Worm (Caenorhabditis elegans) whole organism, L4 larva: Measurements from ENCODE around the gene acs-14.
A peak's percentile ranks its signal among the peaks of the same experiment; 100 is the strongest.

Source experiments
- R02D3.7 ChIP-seq: fragments of 150-350 bp; sonication (generic microtip); optimal IDR thresholded peaks from 3 replicates; lab custom pipeline; 2014; ENCODE audit warnings: missing biosample characterization, missing genetic modification characterization
- dmd-9 ChIP-seq: fragments of 200-800 bp; sonication (Bioruptor generic); IDR thresholded peaks from 2 replicates; pipeline ENCODE4 v1.3.6; 2022; ENCODE audit warnings: missing genetic modification reagents, missing genetic modification characterization, missing compliant biosample characterization
- mdl-1 ChIP-seq, 2 experiments: fragments of 150-350 bp in 1 of 2; sonication (generic microtip) in 1 of 2; optimal IDR thresholded peaks; 2 replicates each; lab custom pipeline; 2014 to 2017; ENCODE audit warnings: missing biosample characterization in 2 of 2, missing genetic modification characterization in 2 of 2
- nhr-237 ChIP-seq: sonication (generic microtip); optimal IDR thresholded peaks from 2 replicates; lab custom pipeline; 2017; ENCODE audit warnings: missing biosample characterization, missing genetic modification characterization
- pha-4 ChIP-seq, 2 experiments: fragments of 150-350 bp in 1 of 2; fragments of 200-800 bp in 1 of 2; sonication (Bioruptor generic) in 1 of 2; IDR thresholded peaks in 1 of 2; optimal IDR thresholded peaks in 1 of 2; 2 replicates each; pipeline versions ENCODE4 v1.3.6 to Lab custom; 2014 to 2022; ENCODE audit warnings: missing genetic modification characterization in 2 of 2, missing genetic modification reagents in 2 of 2, missing biosample characterization in 1 of 2, missing compliant biosample characterization in 1 of 2
- vab-7 ChIP-seq: fragments of 200-800 bp; sonication (Bioruptor generic); IDR thresholded peaks from 2 replicates; pipeline ENCODE4 v1.3.6; 2022; ENCODE audit warnings: missing genetic modification reagents, missing genetic modification characterization, missing compliant biosample characterization

DNA sequence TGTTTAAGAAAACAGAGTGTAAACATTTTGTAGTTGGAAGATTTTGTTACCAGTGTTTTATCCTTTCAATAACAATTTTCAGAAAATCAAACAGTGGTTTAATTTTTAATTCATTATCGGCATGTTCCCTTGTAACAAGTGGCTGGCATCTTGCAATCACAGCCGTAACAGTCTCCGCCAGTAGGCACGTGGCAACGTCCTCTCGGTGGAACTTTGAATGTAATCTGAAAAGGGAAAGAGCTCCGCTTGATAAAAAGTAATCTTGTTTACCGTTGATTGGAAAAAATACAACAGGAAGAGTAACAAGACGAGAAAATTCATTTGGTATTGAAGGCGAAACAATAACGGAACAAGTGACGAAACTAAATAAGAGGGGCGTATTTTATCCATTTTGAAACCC is 18.5 kb upstream of the acs-14 start, which contains the start of gene K06A4.10:
- TF ChIP-seq R02D3.7 (tag; lab: Kevin White, UChicago) = no peak
- no peak; the same call in 1 of the 2 replicates for TF ChIP-seq pha-4 (GFP tag; IDR thresholded peaks at IDR 0.05; lab: Robert Waterston, UW)
- no peak for TF ChIP-seq pha-4 (tag; optimal IDR thresholded peaks at IDR 0.05; lab: Kevin White, UChicago)
- TF ChIP-seq vab-7 (GFP tag; lab: Robert Waterston, UW) = no peak
- no peak for TF ChIP-seq nhr-237 (tag; lab: Kevin White, UChicago)
- TF ChIP-seq mdl-1 (tag; optimal IDR thresholded peaks at IDR 0.05; lab: Kevin White, UChicago) = peak in 1 of 2 experiments; percentile 38
- TF ChIP-seq dmd-9 (GFP tag; lab: Robert Waterston, UW) = no peak
